Worm (Caenorhabditis elegans) whole organism, young adult: ENCODE results near the gene rips-1.

ENCODE experiments used
- B0336.3 ChIP-seq: fragments of 200-800 bp; sonication (Bioruptor generic); IDR thresholded peaks from 2 replicates; pipeline ENCODE4 v1.3.6; 2022; ENCODE audit warnings: missing genetic modification characterization, missing compliant biosample characterization
- C17E4.6 ChIP-seq: fragments of 200-800 bp; sonication (Bioruptor generic); IDR thresholded peaks from 2 replicates; pipeline ENCODE4 v1.3.6; 2022; ENCODE audit warnings: missing genetic modification reagents, missing genetic modification characterization, missing compliant biosample characterization
- F22D6.2 ChIP-seq: sonication (generic microtip); optimal IDR thresholded peaks from 2 replicates; lab custom pipeline; 2016; ENCODE audit warnings: mild to moderate bottlenecking, missing genetic modification characterization, missing compliant biosample characterization
- F49E8.2 ChIP-seq: sonication (generic microtip); optimal IDR thresholded peaks from 3 replicates; lab custom pipeline; 2017; ENCODE audit warnings: missing genetic modification characterization, mild to moderate bottlenecking, missing compliant biosample characterization, antibody characterized with exemption, moderate library complexity; ENCODE audit not compliant: insufficient read depth
- F55B11.4 ChIP-seq: sonication (generic microtip); optimal IDR thresholded peaks from 2 replicates; lab custom pipeline; 2016; ENCODE audit warnings: missing compliant biosample characterization, missing genetic modification characterization, borderline replicate concordance; ENCODE audit not compliant: insufficient read depth
- F57A8.1 ChIP-seq: fragments of 200-800 bp; sonication (Bioruptor generic); optimal IDR thresholded peaks from 2 replicates; lab custom pipeline; 2018; ENCODE audit warnings: mild to moderate bottlenecking, missing genetic modification characterization, moderate library complexity, missing compliant biosample characterization
- F57C9.4 ChIP-seq: sonication (generic microtip); optimal IDR thresholded peaks from 2 replicates; lab custom pipeline; 2017; ENCODE audit warnings: mild to moderate bottlenecking, missing genetic modification characterization, missing compliant biosample characterization
- K12H6.12 ChIP-seq: fragments of 200-800 bp; sonication (Bioruptor generic); optimal IDR thresholded peaks from 2 replicates; lab custom pipeline; 2018; ENCODE audit warnings: mild to moderate bottlenecking, missing genetic modification characterization, missing compliant biosample characterization
- T07F8.4 ChIP-seq: sonication (generic microtip); optimal IDR thresholded peaks from 2 replicates; lab custom pipeline; 2016; ENCODE audit warnings: mild to moderate bottlenecking, missing genetic modification characterization, moderate library complexity, missing compliant biosample characterization
- Y53F4B.3 ChIP-seq: fragments of 200-800 bp; sonication (Bioruptor generic); IDR thresholded peaks from 2 replicates; pipeline ENCODE4 v1.3.6; 2022; ENCODE audit warnings: missing genetic modification reagents, missing genetic modification characterization, missing compliant biosample characterization
- Y79H2A.3 ChIP-seq: fragments of 200-800 bp; sonication (Bioruptor generic); conservative IDR thresholded peaks from 2 replicates; pipeline ENCODE4 v1.3.6; 2022; ENCODE audit warnings: missing genetic modification reagents, missing genetic modification characterization, missing compliant biosample characterization
- Y95B8A.8 ChIP-seq: fragments of 200-800 bp; sonication (Bioruptor generic); IDR thresholded peaks from 2 replicates; pipeline ENCODE4 v1.3.6; 2022; ENCODE audit warnings: missing genetic modification reagents, missing genetic modification characterization, missing compliant biosample characterization
- ama-1 ChIP-seq, 3 experiments: fragments of 150-350 bp in 1 of 3; sonication (generic microtip) in 2 of 3; optimal IDR thresholded peaks; 2 replicates each; lab custom pipeline; 2014 to 2018; ENCODE audit warnings: missing biosample characterization in 2 of 3, missing genetic modification characterization in 2 of 3, missing genetic modification reagents in 2 of 3
- attf-3 ChIP-seq: fragments of 200-800 bp; sonication (Bioruptor generic); conservative IDR thresholded peaks from 2 replicates; pipeline ENCODE4 v1.3.6; 2022; ENCODE audit warnings: missing genetic modification reagents, missing genetic modification characterization, missing compliant biosample characterization
- attf-6 ChIP-seq: fragments of 200-800 bp; sonication (Bioruptor generic); IDR thresholded peaks from 2 replicates; pipeline ENCODE4 v1.3.6; 2022; ENCODE audit warnings: missing genetic modification reagents, missing genetic modification characterization, missing compliant biosample characterization
- ceh-100 ChIP-seq: fragments of 200-800 bp; sonication (Bioruptor generic); IDR thresholded peaks from 2 replicates; pipeline ENCODE4 v1.3.6; 2022; ENCODE audit warnings: missing genetic modification reagents, missing genetic modification characterization, missing compliant biosample characterization
- dox-1 ChIP-seq: fragments of 200-800 bp; sonication (Bioruptor generic); IDR thresholded peaks from 2 replicates; pipeline ENCODE4 v1.3.6; 2022; ENCODE audit warnings: missing genetic modification reagents, missing genetic modification characterization, missing compliant biosample characterization
- egl-44 ChIP-seq: fragments of 200-800 bp; sonication (Bioruptor generic); IDR thresholded peaks from 2 replicates; pipeline ENCODE4 v1.3.6; 2022; ENCODE audit warnings: missing genetic modification reagents, missing genetic modification characterization, missing compliant biosample characterization
- ekl-4 ChIP-seq: fragments of 200-800 bp; sonication (Bioruptor generic); IDR thresholded peaks from 2 replicates; pipeline ENCODE4 v1.3.6; 2022; ENCODE audit warnings: missing genetic modification reagents, missing genetic modification characterization, missing compliant biosample characterization
- fkh-3 ChIP-seq: sonication (generic microtip); optimal IDR thresholded peaks from 2 replicates; lab custom pipeline; 2016; ENCODE audit warnings: mild to moderate bottlenecking, missing genetic modification characterization, missing compliant biosample characterization
- gei-17 ChIP-seq: fragments of 200-800 bp; sonication (Bioruptor generic); optimal IDR thresholded peaks from 2 replicates; lab custom pipeline; 2018; ENCODE audit warnings: mild to moderate bottlenecking, missing genetic modification characterization, missing compliant biosample characterization
- hlh-12 ChIP-seq: sonication (generic microtip); optimal IDR thresholded peaks from 2 replicates; lab custom pipeline; 2016; ENCODE audit warnings: missing genetic modification characterization, missing compliant biosample characterization
- hmg-1.2 ChIP-seq: fragments of 200-800 bp; sonication (Bioruptor generic); IDR thresholded peaks from 2 replicates; pipeline ENCODE4 v1.3.6; 2022; ENCODE audit warnings: missing genetic modification reagents, missing genetic modification characterization, missing compliant biosample characterization
- hrde-1 ChIP-seq: sonication (generic microtip); optimal IDR thresholded peaks from 2 replicates; lab custom pipeline; 2016; ENCODE audit warnings: missing genetic modification characterization, mild to moderate bottlenecking, missing compliant biosample characterization, moderate library complexity, missing genotype, missing genetic modification reagents, borderline replicate concordance
- hsf-1 ChIP-seq: fragments of 200-800 bp; sonication (Bioruptor generic); IDR thresholded peaks from 2 replicates; pipeline ENCODE4 v1.3.6; 2022; ENCODE audit warnings: missing genetic modification reagents, missing genetic modification characterization, missing compliant biosample characterization
- lag-1 ChIP-seq: fragments of 200-800 bp; sonication (Bioruptor generic); IDR thresholded peaks from 2 replicates; pipeline ENCODE4 v1.3.6; 2022; ENCODE audit warnings: missing genetic modification reagents, missing genetic modification characterization, missing compliant biosample characterization
- let-607 ChIP-seq, 2 experiments: fragments of 200-800 bp in 1 of 2; sonication (Bioruptor generic) in 1 of 2; sonication (generic microtip) in 1 of 2; optimal IDR thresholded peaks; 2 replicates each; lab custom pipeline; 2016 to 2018; ENCODE audit warnings: mild to moderate bottlenecking in 2 of 2, missing compliant biosample characterization in 2 of 2, missing genetic modification characterization in 2 of 2, moderate library complexity in 2 of 2, missing genotype in 1 of 2
- lin-35 ChIP-seq, 3 experiments: fragments of 150-350 bp in 2 of 3; sonication (generic microtip) in 1 of 3; optimal IDR thresholded peaks; 2 replicates each; lab custom pipeline; 2014 to 2018; ENCODE audit warnings: missing biosample characterization in 3 of 3, missing genetic modification characterization in 3 of 3, missing genetic modification reagents in 3 of 3
- lin-40 ChIP-seq: sonication (generic microtip); optimal IDR thresholded peaks from 2 replicates; lab custom pipeline; 2016; ENCODE audit warnings: missing genetic modification characterization, mild to moderate bottlenecking, missing compliant biosample characterization, missing genotype, missing genetic modification reagents
- lin-54 ChIP-seq: fragments of 200-800 bp; sonication (Bioruptor generic); optimal IDR thresholded peaks from 2 replicates; lab custom pipeline; 2018; ENCODE audit warnings: mild to moderate bottlenecking, missing genetic modification characterization, missing compliant biosample characterization
- lsy-27 ChIP-seq: sonication (generic microtip); optimal IDR thresholded peaks from 2 replicates; lab custom pipeline; 2017; ENCODE audit warnings: missing genetic modification characterization, mild to moderate bottlenecking, missing compliant biosample characterization, antibody characterized with exemption, missing genotype, borderline replicate concordance; ENCODE audit not compliant: insufficient read depth
- madf-6 ChIP-seq: fragments of 200-800 bp; sonication (Bioruptor generic); IDR thresholded peaks from 2 replicates; pipeline ENCODE4 v1.3.6; 2022; ENCODE audit warnings: missing genetic modification reagents, missing genetic modification characterization, missing compliant biosample characterization
- mel-28 ChIP-seq: sonication (generic microtip); optimal IDR thresholded peaks from 2 replicates; lab custom pipeline; 2016; ENCODE audit warnings: borderline replicate concordance, mild to moderate bottlenecking, missing genetic modification characterization, missing compliant biosample characterization
- nhr-27 ChIP-seq: fragments of 200-800 bp; sonication (Bioruptor generic); optimal IDR thresholded peaks from 2 replicates; lab custom pipeline; 2018; ENCODE audit warnings: mild to moderate bottlenecking, missing genetic modification characterization, moderate library complexity, missing compliant biosample characterization
- nhr-80 ChIP-seq: sonication (generic microtip); optimal IDR thresholded peaks from 2 replicates; lab custom pipeline; 2016; ENCODE audit warnings: missing genetic modification characterization, missing compliant biosample characterization
- rpc-1 ChIP-seq, 2 experiments: fragments of 150-350 bp in 1 of 2; sonication (generic microtip) in 1 of 2; optimal IDR thresholded peaks; 2 replicates each; lab custom pipeline; 2014 to 2018; ENCODE audit warnings: missing biosample characterization in 1 of 2, missing genetic modification characterization in 1 of 2, missing genetic modification reagents in 1 of 2, missing genotype in 1 of 2
- sea-2 ChIP-seq: fragments of 200-800 bp; sonication (Bioruptor generic); IDR thresholded peaks from 2 replicates; pipeline ENCODE4 v1.3.6; 2022; ENCODE audit warnings: missing genetic modification characterization, missing compliant biosample characterization
- snpc-4 ChIP-seq, 5 experiments: fragments of 150-350 bp in 1 of 5; sonication (generic microtip) in 4 of 5; optimal IDR thresholded peaks; 2 replicates each; lab custom pipeline; 2014 to 2018; ENCODE audit warnings: missing genetic modification characterization in 5 of 5, missing biosample characterization in 3 of 5, antibody characterized with exemption in 2 of 5, mild to moderate bottlenecking in 2 of 5, missing compliant biosample characterization in 2 of 5, missing genotype in 2 of 5, moderate library complexity in 2 of 5, missing genetic modification reagents in 1 of 5
- sptf-2 ChIP-seq: fragments of 200-800 bp; sonication (Bioruptor generic); optimal IDR thresholded peaks from 2 replicates; lab custom pipeline; 2018; ENCODE audit warnings: mild to moderate bottlenecking, missing genetic modification characterization, missing compliant biosample characterization
- tbx-9 ChIP-seq: sonication (generic microtip); optimal IDR thresholded peaks from 2 replicates; lab custom pipeline; 2016; ENCODE audit warnings: borderline replicate concordance, missing genetic modification characterization, inconsistent platforms, missing compliant biosample characterization
- unc-62 ChIP-seq: fragments of 150-350 bp; optimal IDR thresholded peaks from 2 replicates; lab custom pipeline; 2014; ENCODE audit warnings: missing biosample characterization, missing genetic modification reagents, missing genetic modification characterization
- zfh-2 ChIP-seq: fragments of 200-800 bp; sonication (Bioruptor generic); conservative IDR thresholded peaks from 2 replicates; pipeline ENCODE4 v1.3.6; 2022; ENCODE audit warnings: missing genetic modification reagents, missing genetic modification characterization, missing compliant biosample characterization
- ztf-18 ChIP-seq: sonication (generic microtip); optimal IDR thresholded peaks from 2 replicates; lab custom pipeline; 2016; ENCODE audit warnings: missing genotype, mild to moderate bottlenecking, missing genetic modification characterization, missing compliant biosample characterization
- ztf-28 ChIP-seq: fragments of 200-800 bp; sonication (Bioruptor generic); IDR thresholded peaks from 2 replicates; pipeline ENCODE4 v1.3.6; 2022; ENCODE audit warnings: missing genetic modification reagents, missing genetic modification characterization, missing compliant biosample characterization
- ztf-3 ChIP-seq: fragments of 200-800 bp; sonication (Bioruptor generic); optimal IDR thresholded peaks from 2 replicates; lab custom pipeline; 2018; ENCODE audit warnings: mild to moderate bottlenecking, missing genetic modification characterization, missing compliant biosample characterization
- ztf-6 ChIP-seq: fragments of 200-800 bp; sonication (Bioruptor generic); IDR thresholded peaks from 2 replicates; pipeline ENCODE4 v1.3.6; 2022; ENCODE audit warnings: missing genetic modification reagents, missing genetic modification characterization, missing compliant biosample characterization

rips-1 gene

DNA sequence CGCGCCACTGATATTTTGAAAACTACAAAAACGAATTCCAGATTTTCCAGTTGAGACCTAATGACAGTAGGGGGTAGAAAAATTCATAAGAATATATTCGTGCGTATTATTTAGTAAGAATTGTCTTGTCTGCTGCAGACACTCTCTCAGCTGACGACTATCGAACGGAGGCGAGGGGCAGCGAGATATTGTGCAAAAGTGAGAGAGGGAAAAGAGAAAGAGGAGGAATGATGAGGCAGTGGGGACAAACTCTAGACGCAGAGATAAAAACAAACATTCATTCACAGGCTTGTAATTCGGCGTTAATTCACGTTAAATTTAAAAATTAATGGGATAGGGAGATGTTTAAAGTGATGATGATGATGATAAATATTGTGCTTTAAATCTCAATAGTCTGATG, 14.9 kb upstream of the rips-1 start, which contains the start of gene gid-7 (continued):
- TF ChIP-seq rpc-1 (optimal IDR thresholded peaks at IDR 0.05; lab: Kevin White, UChicago) (no peak), rpc-1 (tag; optimal IDR thresholded peaks at IDR 0.05; lab: Kevin White, UChicago) (no peak), nhr-27 (tag; lab: Kevin White, UChicago) (no peak), fkh-3 (tag; lab: Kevin White, UChicago) (no peak), ztf-6 (GFP tag; lab: Robert Waterston, UW) (no peak), zfh-2 (GFP tag; lab: Robert Waterston, UW) (no peak), F22D6.2 (tag; lab: Kevin White, UChicago) (no peak), Y79H2A.3 (GFP tag; lab: Robert Waterston, UW) (no peak), ceh-100 (GFP tag; lab: Robert Waterston, UW) (no peak), hsf-1 (GFP tag; lab: Robert Waterston, UW) (no peak), B0336.3 (GFP tag; lab: Robert Waterston, UW) (peak; percentile 30; the same call in 1 of the 2 replicates), lsy-27 (tag; lab: Kevin White, UChicago) (no peak), F57C9.4 (tag; lab: Kevin White, UChicago) (no peak), sea-2 (GFP tag; lab: Robert Waterston, UW) (no peak), Y53F4B.3 (GFP tag; lab: Robert Waterston, UW) (no peak), F49E8.2 (peak; percentile 61), egl-44 (GFP tag; lab: Robert Waterston, UW) (no peak), ztf-18 (tag; lab: Kevin White, UChicago) (no peak), ztf-28 (GFP tag; lab: Robert Waterston, UW) (no peak), let-607 (tag; optimal IDR thresholded peaks at IDR 0.05; lab: Kevin White, UChicago) (no peak), T07F8.4 (tag; lab: Kevin White, UChicago) (no peak), sptf-2 (GFP tag; lab: Kevin White, UChicago) (no peak), K12H6.12 (no peak), F55B11.4 (tag; lab: Kevin White, UChicago) (no peak), lag-1 (GFP tag; lab: Robert Waterston, UW) (no peak), hlh-12 (no peak), ama-1 (optimal IDR thresholded peaks at IDR 0.05; lab: Kevin White, UChicago) (no peak), ama-1 (GFP tag; optimal IDR thresholded peaks at IDR 0.05; lab: Kevin White, UChicago) (peak in 1 of 2 experiments; percentile 48), ekl-4 (GFP tag; lab: Robert Waterston, UW) (0 out of 2 replicates have a peak, but pooled peaks have one; percentile 28), C17E4.6 (GFP tag; lab: Robert Waterston, UW) (no peak), F57A8.1 (no peak), ztf-3 (GFP tag; lab: Kevin White, UChicago) (no peak), unc-62 (GFP tag; lab: Kevin White, UChicago) (no peak), mel-28 (tag; lab: Kevin White, UChicago) (no peak), attf-3 (GFP tag; lab: Robert Waterston, UW) (peak; percentile 38), dox-1 (0 out of 2 replicates have a peak, but pooled peaks have one; percentile 14), Y95B8A.8 (GFP tag; lab: Robert Waterston, UW) (no peak), gei-17 (GFP tag; lab: Kevin White, UChicago) (no peak), hmg-1.2 (GFP tag; lab: Robert Waterston, UW) (peak; percentile 97), lin-54 (GFP tag; lab: Kevin White, UChicago) (peak; percentile 6), lin-35 (GFP tag; optimal IDR thresholded peaks at IDR 0.05; lab: Kevin White, UChicago) (peak in 1 of 3 experiments; percentile 9), nhr-80 (tag; lab: Kevin White, UChicago) (no peak), attf-6 (GFP tag; lab: Robert Waterston, UW) (no peak), tbx-9 (tag; lab: Kevin White, UChicago) (no peak), madf-6 (peak; percentile 37; the same call in 1 of the 2 replicates), snpc-4 (GFP tag; optimal IDR thresholded peaks at IDR 0.05; lab: Kevin White, UChicago) (no peak), snpc-4 (tag; optimal IDR thresholded peaks at IDR 0.05; lab: Kevin White, UChicago) (peak in 3 of 4 experiments; percentile 25 to 46 (median 41)), lin-40 (tag; lab: Kevin White, UChicago) (no peak), hrde-1 (tag; lab: Kevin White, UChicago) (no peak)
